Fruit fly (Drosophila melanogaster) whole organism, prepupa: ENCODE data around the gene Cys.

Experiments used
- CG10669 ChIP-seq: fragments of 200-800 bp; sonication (Bioruptor generic); optimal IDR thresholded peaks from 3 replicates; lab custom pipeline; 2018; ENCODE audit warnings: missing biosample characterization, mild to moderate bottlenecking, missing genetic modification characterization, moderate library complexity
- CG11294 ChIP-seq: fragments of 200-800 bp; sonication (Bioruptor generic); IDR thresholded peaks from 2 replicates; pipeline ENCODE4 v1.3.6; 2022; ENCODE audit warnings: missing biosample characterization, missing genetic modification characterization
- CG11762 ChIP-seq: fragments of 200-800 bp; sonication (Bioruptor generic); optimal IDR thresholded peaks from 3 replicates; lab custom pipeline; 2016; ENCODE audit warnings: missing biosample characterization, missing genetic modification characterization; ENCODE audit not compliant: insufficient read depth
- CG11902 ChIP-seq: fragments of 200-800 bp; sonication (Bioruptor generic); optimal IDR thresholded peaks from 3 replicates; lab custom pipeline; 2016; ENCODE audit warnings: missing biosample characterization, missing genetic modification characterization
- CG1621 ChIP-seq: fragments of 200-800 bp; sonication (Bioruptor generic); optimal IDR thresholded peaks from 3 replicates; lab custom pipeline; 2018; ENCODE audit warnings: missing biosample characterization, mild to moderate bottlenecking, missing genetic modification characterization
- CG16779 ChIP-seq: fragments of 200-800 bp; sonication (Bioruptor generic); optimal IDR thresholded peaks from 3 replicates; lab custom pipeline; 2017; ENCODE audit warnings: missing biosample characterization, mild to moderate bottlenecking, missing genetic modification characterization
- CG3032 ChIP-seq: fragments of 200-800 bp; optimal IDR thresholded peaks from 2 replicates; lab custom pipeline; 2019; ENCODE audit warnings: missing biosample characterization, mild to moderate bottlenecking, missing genetic modification characterization, moderate library complexity
- CG31627 ChIP-seq: fragments of 200-800 bp; sonication (Bioruptor generic); optimal IDR thresholded peaks from 3 replicates; lab custom pipeline; 2016; ENCODE audit warnings: missing biosample characterization, missing genetic modification characterization
- CG32006 ChIP-seq: fragments of 200-800 bp; sonication (Bioruptor generic); optimal IDR thresholded peaks from 3 replicates; lab custom pipeline; 2017; ENCODE audit warnings: missing biosample characterization, mild to moderate bottlenecking, missing genetic modification characterization
- CG3919 ChIP-seq: fragments of 200-800 bp; sonication (Bioruptor generic); optimal IDR thresholded peaks from 3 replicates; lab custom pipeline; 2016; ENCODE audit warnings: missing biosample characterization, missing genetic modification characterization
- CG4318 ChIP-seq: fragments of 200-800 bp; sonication (Bioruptor generic); optimal IDR thresholded peaks from 3 replicates; lab custom pipeline; 2017; ENCODE audit warnings: missing biosample characterization, mild to moderate bottlenecking, missing genetic modification characterization
- CG6276 ChIP-seq: fragments of 200-800 bp; sonication (Bioruptor generic); optimal IDR thresholded peaks from 2 replicates; lab custom pipeline; 2017; ENCODE audit warnings: missing biosample characterization, mild to moderate bottlenecking, missing genetic modification characterization
- CG6792 ChIP-seq: fragments of 200-800 bp; sonication (Bioruptor generic); optimal IDR thresholded peaks from 3 replicates; lab custom pipeline; 2016; ENCODE audit warnings: missing biosample characterization, missing genetic modification characterization
- CG8119 ChIP-seq: fragments of 200-800 bp; sonication (Bioruptor generic); IDR thresholded peaks from 3 replicates; pipeline ENCODE4 v1.3.6; 2022; ENCODE audit warnings: missing biosample characterization, missing genetic modification characterization
- CG8319 ChIP-seq: fragments of 200-800 bp; sonication (Bioruptor generic); optimal IDR thresholded peaks from 3 replicates; lab custom pipeline; 2016; ENCODE audit warnings: missing biosample characterization, missing genetic modification characterization
- CG8632 ChIP-seq: fragments of 200-800 bp; sonication (Bioruptor generic); optimal IDR thresholded peaks from 3 replicates; lab custom pipeline; 2016; ENCODE audit warnings: missing biosample characterization, missing genetic modification characterization
- CG9139 ChIP-seq: fragments of 200-800 bp; sonication (Bioruptor generic); optimal IDR thresholded peaks from 3 replicates; lab custom pipeline; 2017; ENCODE audit warnings: missing biosample characterization, mild to moderate bottlenecking, missing genetic modification characterization
- Eip75B ChIP-seq: fragments of 200-800 bp; sonication (Bioruptor generic); optimal IDR thresholded peaks from 3 replicates; lab custom pipeline; 2016; ENCODE audit warnings: missing biosample characterization, missing genetic modification characterization
- Ets96B ChIP-seq: fragments of 200-800 bp; optimal IDR thresholded peaks from 2 replicates; lab custom pipeline; 2019; ENCODE audit warnings: missing biosample characterization, mild to moderate bottlenecking, missing genetic modification characterization, moderate library complexity
- Gug ChIP-seq: fragments of 200-800 bp; sonication (Bioruptor generic); IDR thresholded peaks from 2 replicates; pipeline ENCODE4 v1.3.6; 2022; ENCODE audit warnings: missing biosample characterization, missing genetic modification characterization
- Hr38 ChIP-seq: sonication (Bioruptor generic); optimal IDR thresholded peaks from 2 replicates; lab custom pipeline; 2016; ENCODE audit warnings: missing biosample characterization, missing genetic modification characterization
- Hr39 ChIP-seq: fragments of 200-800 bp; sonication (Bioruptor generic); optimal IDR thresholded peaks from 2 replicates; lab custom pipeline; 2016; ENCODE audit warnings: missing biosample characterization, missing genetic modification characterization
- Hr4 ChIP-seq: fragments of 200-800 bp; sonication (Bioruptor generic); optimal IDR thresholded peaks from 3 replicates; lab custom pipeline; 2016; ENCODE audit warnings: missing biosample characterization, missing genetic modification characterization
- Lpt ChIP-seq: fragments of 200-800 bp; sonication (Bioruptor generic); optimal IDR thresholded peaks from 3 replicates; lab custom pipeline; 2016; ENCODE audit warnings: missing biosample characterization, missing genetic modification characterization
- Met ChIP-seq: fragments of 200-800 bp; sonication (Bioruptor generic); optimal IDR thresholded peaks from 3 replicates; lab custom pipeline; 2016; ENCODE audit warnings: missing biosample characterization, missing genetic modification characterization
- OdsH ChIP-seq: fragments of 200-800 bp; sonication (Bioruptor generic); optimal IDR thresholded peaks from 3 replicates; lab custom pipeline; 2016; ENCODE audit warnings: missing biosample characterization, missing genetic modification characterization
- Smox ChIP-seq: fragments of 200-800 bp; sonication (Bioruptor generic); optimal IDR thresholded peaks from 3 replicates; lab custom pipeline; 2016; ENCODE audit warnings: missing biosample characterization, missing genetic modification characterization
- Sox14 ChIP-seq: fragments of 200-800 bp; sonication (Bioruptor generic); optimal IDR thresholded peaks from 3 replicates; lab custom pipeline; 2016; ENCODE audit warnings: missing biosample characterization, missing genetic modification characterization
- achi ChIP-seq: fragments of 200-800 bp; sonication (Bioruptor generic); optimal IDR thresholded peaks from 3 replicates; lab custom pipeline; 2016; ENCODE audit warnings: missing biosample characterization, missing genetic modification characterization
- cyc ChIP-seq: fragments of 200-800 bp; sonication (Bioruptor generic); optimal IDR thresholded peaks from 3 replicates; lab custom pipeline; 2016; ENCODE audit warnings: missing biosample characterization, missing genetic modification characterization
- dac ChIP-seq: fragments of 200-800 bp; sonication (Bioruptor generic); optimal IDR thresholded peaks from 2 replicates; lab custom pipeline; 2017; ENCODE audit warnings: missing biosample characterization, mild to moderate bottlenecking, missing genetic modification characterization
- dsx ChIP-seq: fragments of 200-800 bp; optimal IDR thresholded peaks from 3 replicates; lab custom pipeline; 2019; ENCODE audit warnings: missing biosample characterization, mild to moderate bottlenecking, missing genetic modification characterization, moderate library complexity; ENCODE audit not compliant: poor library complexity, severe bottlenecking
- esn ChIP-seq: fragments of 200-800 bp; sonication (Bioruptor generic); optimal IDR thresholded peaks from 2 replicates; lab custom pipeline; 2016; ENCODE audit warnings: missing biosample characterization, mild to moderate bottlenecking, missing genetic modification characterization, moderate library complexity
- fd59A ChIP-seq: fragments of 200-800 bp; sonication (Bioruptor generic); optimal IDR thresholded peaks from 2 replicates; lab custom pipeline; 2017; ENCODE audit warnings: missing biosample characterization, mild to moderate bottlenecking, missing genetic modification characterization, missing genetic modification reagents
- fd85E ChIP-seq: fragments of 200-800 bp; sonication (Bioruptor generic); optimal IDR thresholded peaks from 3 replicates; lab custom pipeline; 2016; ENCODE audit warnings: missing biosample characterization, missing genetic modification characterization
- fkh ChIP-seq: fragments of 200-800 bp; sonication (Bioruptor generic); optimal IDR thresholded peaks from 3 replicates; lab custom pipeline; 2017; ENCODE audit warnings: missing biosample characterization, mild to moderate bottlenecking, missing genetic modification characterization, moderate library complexity
- lz ChIP-seq: fragments of 200-800 bp; sonication (Bioruptor generic); optimal IDR thresholded peaks from 3 replicates; lab custom pipeline; 2016; ENCODE audit warnings: missing biosample characterization, missing genetic modification characterization
- net ChIP-seq: fragments of 200-800 bp; sonication (Bioruptor generic); optimal IDR thresholded peaks from 3 replicates; lab custom pipeline; 2016; ENCODE audit warnings: missing biosample characterization, missing genetic modification characterization
- pdm3 ChIP-seq: fragments of 200-800 bp; sonication (Bioruptor generic); optimal IDR thresholded peaks from 3 replicates; lab custom pipeline; 2016; ENCODE audit warnings: missing biosample characterization, missing genetic modification characterization
- salr ChIP-seq, 2 experiments: fragments of 200-800 bp; sonication (Bioruptor generic); optimal IDR thresholded peaks; 3 replicates each; lab custom pipeline; 2016 to 2018; ENCODE audit warnings: missing biosample characterization in 2 of 2, missing genetic modification characterization in 2 of 2, mild to moderate bottlenecking in 1 of 2
- spab ChIP-seq: fragments of 200-800 bp; sonication (Bioruptor generic); optimal IDR thresholded peaks from 2 replicates; lab custom pipeline; 2017; ENCODE audit warnings: missing biosample characterization, mild to moderate bottlenecking, missing genetic modification characterization, missing genetic modification reagents
- ss ChIP-seq, 2 experiments: fragments of 200-800 bp; sonication (Bioruptor generic); optimal IDR thresholded peaks; 2 replicates in 1 of 2; 3 replicates in 1 of 2; lab custom pipeline; 2017 to 2018; ENCODE audit warnings: mild to moderate bottlenecking in 2 of 2, missing biosample characterization in 2 of 2, missing genetic modification characterization in 2 of 2, moderate library complexity in 1 of 2
- svp ChIP-seq: fragments of 200-800 bp; sonication (Bioruptor generic); peaks from one replicate; lab custom pipeline; 2016; ENCODE audit warnings: missing biosample characterization, missing genetic modification characterization
- topi ChIP-seq: fragments of 200-800 bp; sonication (Bioruptor generic); optimal IDR thresholded peaks from 3 replicates; lab custom pipeline; 2016; ENCODE audit warnings: missing biosample characterization, missing genetic modification characterization
- vri ChIP-seq: fragments of 200-800 bp; sonication (Bioruptor generic); optimal IDR thresholded peaks from 3 replicates; lab custom pipeline; 2016; ENCODE audit warnings: missing biosample characterization, mild to moderate bottlenecking, missing genetic modification characterization

The Cys gene

dm6 chr3R:14608892-14609692 lies 39.6 kb upstream of the Cys start, which contains the start of gene CG14853 (continued):
- TF ChIP-seq net (GFP tag; lab: Kevin White, UChicago), result peak; percentile 65
- peak; percentile 22 for TF ChIP-seq Met (GFP tag; lab: Kevin White, UChicago)
- peak; percentile 47 for TF ChIP-seq CG8632 (GFP tag; lab: Kevin White, UChicago)
- TF ChIP-seq esn (GFP tag; lab: Kevin White, UChicago), result peak; percentile 51
- peak; percentile 42 for TF ChIP-seq vri (GFP tag; lab: Kevin White, UChicago)
- TF ChIP-seq cyc (GFP tag; lab: Kevin White, UChicago), result no peak
- no peak for TF ChIP-seq CG11762 (GFP tag; lab: Kevin White, UChicago)
- TF ChIP-seq Smox (GFP tag; lab: Kevin White, UChicago), result peak; percentile 39
- peak; percentile 78 for TF ChIP-seq CG32006 (GFP tag; lab: Kevin White, UChicago)
- TF ChIP-seq CG4318, result peak; percentile 37
- no peak for TF ChIP-seq topi (GFP tag; lab: Kevin White, UChicago)
- TF ChIP-seq Hr39 (GFP tag; lab: Kevin White, UChicago), result peak; percentile 18
- peak; percentile 16 for TF ChIP-seq CG31627 (GFP tag; lab: Kevin White, UChicago)
- peak; percentile 5 to 53 for TF ChIP-seq salr (GFP tag; optimal IDR thresholded peaks at IDR 0.05; lab: Kevin White, UChicago)
- TF ChIP-seq CG8319 (GFP tag; lab: Kevin White, UChicago), result no peak
- TF ChIP-seq, all 60 proteins: peak for 41

dm6 chr3R:14597935-14598424 lies 28.5 kb upstream of the Cys start:
- TF ChIP-seq salr (GFP tag; optimal IDR thresholded peaks at IDR 0.05; lab: Kevin White, UChicago) (peak in 1 of 2 experiments; percentile 21), CG6276 (GFP tag; lab: Kevin White, UChicago) (peak; percentile 13), Hr39 (GFP tag; lab: Kevin White, UChicago) (no peak), spab (peak; percentile 48), Eip75B (peak; percentile 25), CG31627 (GFP tag; lab: Kevin White, UChicago) (no peak), Ets96B (peak; percentile 61), dac (GFP tag; lab: Kevin White, UChicago) (no peak), CG8119 (peak; percentile 55; the same call in 1 of the 3 replicates), topi (GFP tag; lab: Kevin White, UChicago) (peak; percentile 8), CG3919 (GFP tag; lab: Kevin White, UChicago) (peak; percentile 49), pdm3 (GFP tag; lab: Kevin White, UChicago) (peak; percentile 40), OdsH (peak; percentile 36), fkh (GFP tag; lab: Kevin White, UChicago) (no peak), ss (GFP tag; optimal IDR thresholded peaks at IDR 0.05; lab: Kevin White, UChicago) (peak; percentile 46 to 67), CG11294 (GFP tag; lab: Robert Waterston, UW) (no peak), CG1621 (tag; lab: Kevin White, UChicago) (peak; percentile 35), dsx (peak; percentile 42), CG8319 (GFP tag; lab: Kevin White, UChicago) (no peak), Hr4 (peak; percentile 34), Hr38 (no peak), svp (GFP tag; lab: Kevin White, UChicago) (peak; percentile 9), lz (GFP tag; lab: Kevin White, UChicago) (no peak), CG32006 (GFP tag; lab: Kevin White, UChicago) (peak; percentile 58), fd85E (GFP tag; lab: Kevin White, UChicago) (no peak), CG11902 (GFP tag; lab: Kevin White, UChicago) (no peak), CG10669 (GFP tag; lab: Kevin White, UChicago) (peak; percentile 54), Smox (GFP tag; lab: Kevin White, UChicago) (no peak), achi (GFP tag; lab: Kevin White, UChicago) (peak; percentile 44), CG3032 (peak; percentile 66), Gug (peak; percentile 35; the same call in 1 of the 2 replicates), CG9139 (GFP tag; lab: Kevin White, UChicago) (no peak), Lpt (no peak), net (GFP tag; lab: Kevin White, UChicago) (no peak), CG16779 (tag; lab: Kevin White, UChicago) (no peak), CG4318 (no peak), CG6792 (peak; percentile 34), fd59A (GFP tag; lab: Kevin White, UChicago) (peak; percentile 49), cyc (GFP tag; lab: Kevin White, UChicago) (no peak), CG11762 (GFP tag; lab: Kevin White, UChicago) (peak; percentile 35), vri (GFP tag; lab: Kevin White, UChicago) (no peak), Sox14 (GFP tag; lab: Kevin White, UChicago) (no peak)
